Fruit fly (Drosophila melanogaster) ovary, adult (tissue): ENCODE results near the gene UK114.

Experiments
- CG17801 ChIP-seq: fragments of 200-800 bp; optimal IDR thresholded peaks from 2 replicates; lab custom pipeline; 2019; ENCODE audit warnings: missing biosample characterization, mild to moderate bottlenecking, missing genetic modification characterization, moderate library complexity; ENCODE audit not compliant: partially characterized antibody

UK114 gene

dm6 chr2L:15274783-15275316, at the start of gene UK114:
TSS of gene UK114 (minus strand) at chr2L:15275091.
- TF ChIP-seq CG17801 (GFP tag; lab: Kevin White, UChicago): no peak

- TF ChIP-seq CG17801 (GFP tag; lab: Kevin White, UChicago): no peak
Observed at dm6 chr2L:15324103-15324840, 49.4 kb upstream of the UK114 start.

dm6 chr2L:15323196-15323595, 48.3 kb upstream of the UK114 start:
- no peak for TF ChIP-seq CG17801 (GFP tag; lab: Kevin White, UChicago)

- no peak for TF ChIP-seq CG17801 (GFP tag; lab: Kevin White, UChicago)
Observed at dm6 chr2L:15321408-15321807, 46.5 kb upstream of the UK114 start.

dm6 chr2L:15319874-15320273, 45.0 kb upstream of the UK114 start:
- TF ChIP-seq CG17801 (GFP tag; lab: Kevin White, UChicago): no peak

dm6 chr2L:15319208-15319607, 44.3 kb upstream of the UK114 start:
- TF ChIP-seq CG17801 (GFP tag; lab: Kevin White, UChicago): no peak

- TF ChIP-seq CG17801 (GFP tag; lab: Kevin White, UChicago): no peak
Observed at dm6 chr2L:15318801-15319200, 43.9 kb upstream of the UK114 start, which contains the start of gene nht. TSS of gene nht (minus strand) at chr2L:15318901.

dm6 chr2L:15316410-15316809, 41.5 kb upstream of the UK114 start:
- no peak for TF ChIP-seq CG17801 (GFP tag; lab: Kevin White, UChicago)

- no peak for TF ChIP-seq CG17801 (GFP tag; lab: Kevin White, UChicago)
Observed at dm6 chr2L:15314903-15315302, 40.0 kb upstream of the UK114 start.

- no peak for TF ChIP-seq CG17801 (GFP tag; lab: Kevin White, UChicago)
Observed at dm6 chr2L:15306802-15307201, 31.9 kb upstream of the UK114 start.

- TF ChIP-seq CG17801 (GFP tag; lab: Kevin White, UChicago): no peak
Observed at dm6 chr2L:15304359-15304758, 29.5 kb upstream of the UK114 start.

- no peak for TF ChIP-seq CG17801 (GFP tag; lab: Kevin White, UChicago)
Observed at dm6 chr2L:15301841-15302240, 26.9 kb upstream of the UK114 start.

- no peak for TF ChIP-seq CG17801 (GFP tag; lab: Kevin White, UChicago)
Observed at dm6 chr2L:15297508-15297907, 22.6 kb upstream of the UK114 start, which contains the start of gene CG15262. TSS of gene CG15262 (plus strand) at chr2L:15297808.

dm6 chr2L:15292139-15292538, 17.2 kb upstream of the UK114 start, which contains the start of gene CG15260:
TSS of gene CG15260 (minus strand) at chr2L:15292239.
- no peak for TF ChIP-seq CG17801 (GFP tag; lab: Kevin White, UChicago)

- TF ChIP-seq CG17801 (GFP tag; lab: Kevin White, UChicago): no peak
Observed at dm6 chr2L:15284700-15285099, 9.8 kb upstream of the UK114 start, which contains the start of gene CG15263. TSS of gene CG15263 (plus strand) at chr2L:15285000.

- no peak for TF ChIP-seq CG17801 (GFP tag; lab: Kevin White, UChicago)
Observed at dm6 chr2L:15280975-15281374, 6.1 kb upstream of the UK114 start.
